Fruit fly (Drosophila melanogaster): Measurements from ENCODE around the gene Dyrk3.
"Not testable (repeated sequence)": the region's sequence is repeated elsewhere in the genome, so short reads cannot be mapped to it uniquely, and the experiment has no call there.

DNA sequence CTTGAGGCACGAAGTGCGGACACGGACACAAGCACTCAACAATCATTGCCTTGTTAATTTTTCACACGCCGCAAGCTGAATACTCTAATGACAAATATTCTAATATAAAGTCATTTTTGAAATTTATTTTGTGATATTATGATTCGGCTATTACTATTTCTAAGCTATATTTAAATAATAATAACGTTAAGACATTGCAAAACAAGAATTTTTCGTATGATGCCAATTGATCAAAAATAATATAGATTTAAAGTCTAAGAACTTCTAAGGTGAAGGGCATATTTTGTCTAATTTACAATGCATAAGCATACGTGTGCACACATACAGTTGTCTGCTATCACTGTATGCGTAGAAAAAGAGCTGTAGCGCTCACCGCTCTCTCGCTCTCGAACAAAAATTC is 37.7 kb upstream of the Dyrk3 start:
- TF ChIP-seq fd96Ca (GFP tag; IDR thresholded peaks at IDR 0.05); EcR (GFP tag; optimal IDR thresholded peaks at IDR 0.05); Ets98B (GFP tag; IDR thresholded peaks at IDR 0.05); CG9948 (tag; optimal IDR thresholded peaks at IDR 0.05); D1 (tag; optimal IDR thresholded peaks at IDR 0.05); Pif1B (GFP tag; optimal IDR thresholded peaks at IDR 0.05); gl (tag; optimal IDR thresholded peaks at IDR 0.05); CG10348 (GFP tag; IDR thresholded peaks at IDR 0.05); CG13204 (GFP tag; optimal IDR thresholded peaks at IDR 0.05); CG4496 (GFP tag; IDR thresholded peaks at IDR 0.05); CG8159 (tag; optimal IDR thresholded peaks at IDR 0.05); CG17806 (tag; optimal IDR thresholded peaks at IDR 0.05): not testable (repeated sequence)
- peak; percentile 11 for TF ChIP-seq CG14655 (GFP tag; optimal IDR thresholded peaks at IDR 0.05)
